Worm (Caenorhabditis elegans) whole organism, L1 larva: ENCODE measurements around the gene C27D6.12.

Source experiments
- Y116A8C.19 ChIP-seq: sonication (generic microtip); optimal IDR thresholded peaks from 2 replicates; lab custom pipeline; 2016; ENCODE audit warnings: missing compliant biosample characterization, missing genetic modification characterization, borderline replicate concordance
- aly-2 ChIP-seq: fragments of 150-350 bp; optimal IDR thresholded peaks from 2 replicates; lab custom pipeline; 2014; ENCODE audit warnings: missing biosample characterization, missing genetic modification characterization
- ama-1 ChIP-seq: fragments of 150-350 bp; optimal IDR thresholded peaks from 2 replicates; lab custom pipeline; 2014
- blmp-1 ChIP-seq: fragments of 150-350 bp; optimal IDR thresholded peaks from 2 replicates; lab custom pipeline; 2014; ENCODE audit warnings: missing biosample characterization, missing genetic modification characterization
- ceh-63 ChIP-seq: fragments of 200-800 bp; sonication (Bioruptor generic); optimal IDR thresholded peaks from 2 replicates; lab custom pipeline; 2018; ENCODE audit warnings: mild to moderate bottlenecking, missing genetic modification characterization, missing compliant biosample characterization
- ceh-8 ChIP-seq: fragments of 200-800 bp; sonication (Bioruptor generic); optimal IDR thresholded peaks from 2 replicates; lab custom pipeline; 2018; ENCODE audit warnings: mild to moderate bottlenecking, missing genetic modification characterization, moderate library complexity, missing compliant biosample characterization
- ceh-82 ChIP-seq, 3 experiments: fragments of 150-350 bp in 1 of 3; sonication (generic microtip) in 2 of 3; optimal IDR thresholded peaks; 2 replicates each; lab custom pipeline; 2014 to 2017; ENCODE audit warnings: missing biosample characterization in 3 of 3, missing genetic modification characterization in 3 of 3
- ceh-88 ChIP-seq: fragments of 200-800 bp; sonication (Bioruptor generic); IDR thresholded peaks from 2 replicates; pipeline ENCODE4 v1.3.6; 2022; ENCODE audit warnings: missing genetic modification characterization, missing compliant biosample characterization
- ces-1 ChIP-seq: fragments of 150-350 bp; optimal IDR thresholded peaks from 2 replicates; lab custom pipeline; 2014; ENCODE audit warnings: missing biosample characterization, missing genetic modification reagents, missing genetic modification characterization
- dpl-1 ChIP-seq, 3 experiments: fragments of 150-350 bp in 2 of 3; sonication (generic microtip) in 1 of 3; optimal IDR thresholded peaks; 2 replicates each; lab custom pipeline; 2014 to 2017; ENCODE audit warnings: missing biosample characterization in 3 of 3, missing genetic modification characterization in 3 of 3, missing genetic modification reagents in 3 of 3
- dsc-1 ChIP-seq: sonication (generic microtip); optimal IDR thresholded peaks from 2 replicates; lab custom pipeline; 2016; ENCODE audit warnings: mild to moderate bottlenecking, missing genetic modification characterization, missing compliant biosample characterization
- efl-1 ChIP-seq, 4 experiments: fragments of 150-350 bp; optimal IDR thresholded peaks in 3 of 4; peaks in 1 of 4; 1 replicate in 1 of 4; 2 replicates in 3 of 4; lab custom pipeline; 2014; ENCODE audit warnings: missing biosample characterization in 2 of 4, missing genetic modification characterization in 2 of 4, missing genetic modification reagents in 2 of 4
- efl-3 ChIP-seq: fragments of 200-800 bp; sonication (Bioruptor generic); optimal IDR thresholded peaks from 2 replicates; lab custom pipeline; 2018; ENCODE audit warnings: mild to moderate bottlenecking, missing genetic modification characterization, missing compliant biosample characterization
- egl-13 ChIP-seq: sonication (generic microtip); optimal IDR thresholded peaks from 2 replicates; lab custom pipeline; 2016; ENCODE audit warnings: missing genotype, missing genetic modification reagents, missing genetic modification characterization, missing compliant biosample characterization
- elt-2 ChIP-seq: sonication (generic microtip); optimal IDR thresholded peaks from 2 replicates; lab custom pipeline; 2016; ENCODE audit warnings: missing genetic modification characterization, mild to moderate bottlenecking, inconsistent platforms, missing compliant biosample characterization, missing genetic modification reagents
- elt-3 ChIP-seq, 6 experiments: fragments of 150-350 bp in 1 of 6; sonication (generic microtip); optimal IDR thresholded peaks; 2 replicates each; lab custom pipeline; 2017 to 2018; ENCODE audit warnings: missing biosample characterization in 6 of 6, missing genetic modification characterization in 6 of 6, inconsistent platforms in 1 of 6
- fkh-10 ChIP-seq: sonication (generic microtip); optimal IDR thresholded peaks from 2 replicates; lab custom pipeline; 2017; ENCODE audit warnings: missing biosample characterization, missing genetic modification reagents, missing genetic modification characterization
- fkh-8 ChIP-seq: sonication (generic microtip); optimal IDR thresholded peaks from 2 replicates; lab custom pipeline; 2016; ENCODE audit warnings: mild to moderate bottlenecking, missing genetic modification characterization, missing compliant biosample characterization
- isw-1 ChIP-seq: fragments of 200-800 bp; sonication (Bioruptor generic); IDR thresholded peaks from 2 replicates; pipeline ENCODE4 v1.3.6; 2022; ENCODE audit warnings: missing genetic modification characterization, missing compliant biosample characterization
- jun-1 ChIP-seq: fragments of 150-350 bp; optimal IDR thresholded peaks from 2 replicates; lab custom pipeline; 2014; ENCODE audit warnings: missing biosample characterization, missing genetic modification reagents, missing genetic modification characterization
- lin-14 ChIP-seq: fragments of 200-800 bp; sonication (Bioruptor generic); optimal IDR thresholded peaks from 2 replicates; lab custom pipeline; 2018; ENCODE audit warnings: mild to moderate bottlenecking, missing genetic modification characterization, moderate library complexity, missing compliant biosample characterization
- lin-35 ChIP-seq, 2 experiments: fragments of 150-350 bp; optimal IDR thresholded peaks; 2 replicates each; lab custom pipeline; 2014; ENCODE audit warnings: missing biosample characterization in 2 of 2, missing genetic modification characterization in 2 of 2, missing genetic modification reagents in 2 of 2
- mdl-1 ChIP-seq, 2 experiments: fragments of 150-350 bp; optimal IDR thresholded peaks; 2 replicates each; lab custom pipeline; 2014 to 2017; ENCODE audit warnings: missing biosample characterization in 2 of 2, missing genetic modification characterization in 2 of 2, inconsistent platforms in 1 of 2
- mef-2 ChIP-seq: fragments of 150-350 bp; optimal IDR thresholded peaks from 2 replicates; lab custom pipeline; 2014; ENCODE audit warnings: missing biosample characterization, missing genetic modification characterization
- mep-1 ChIP-seq: fragments of 150-350 bp; optimal IDR thresholded peaks from 2 replicates; lab custom pipeline; 2014; ENCODE audit warnings: missing biosample characterization, missing genetic modification characterization
- nhr-11 ChIP-seq: fragments of 150-350 bp; optimal IDR thresholded peaks from 2 replicates; lab custom pipeline; 2014; ENCODE audit warnings: missing biosample characterization, missing genetic modification characterization
- nhr-12 ChIP-seq: sonication (generic microtip); optimal IDR thresholded peaks from 2 replicates; lab custom pipeline; 2017; ENCODE audit warnings: missing biosample characterization, missing genetic modification characterization
- nhr-19 ChIP-seq: fragments of 200-800 bp; sonication (Bioruptor generic); conservative IDR thresholded peaks from 2 replicates; pipeline ENCODE4 v1.3.6; 2022; ENCODE audit warnings: missing genetic modification characterization, missing compliant biosample characterization
- nhr-20 ChIP-seq: sonication (generic microtip); optimal IDR thresholded peaks from 2 replicates; lab custom pipeline; 2016; ENCODE audit warnings: mild to moderate bottlenecking, missing genetic modification characterization, missing compliant biosample characterization
- nhr-47 ChIP-seq: sonication (generic microtip); optimal IDR thresholded peaks from 2 replicates; lab custom pipeline; 2016; ENCODE audit warnings: mild to moderate bottlenecking, missing genetic modification characterization, moderate library complexity, missing compliant biosample characterization
- nhr-71 ChIP-seq: sonication (generic microtip); optimal IDR thresholded peaks from 2 replicates; lab custom pipeline; 2016; ENCODE audit warnings: mild to moderate bottlenecking, missing genetic modification characterization, moderate library complexity, missing compliant biosample characterization
- nhr-76 ChIP-seq: sonication (generic microtip); optimal IDR thresholded peaks from 2 replicates; lab custom pipeline; 2017; ENCODE audit warnings: missing biosample characterization, missing genetic modification characterization
- nhr-77 ChIP-seq: fragments of 150-350 bp; optimal IDR thresholded peaks from 2 replicates; lab custom pipeline; 2014; ENCODE audit warnings: missing biosample characterization, missing genetic modification characterization
- nhr-85 ChIP-seq: sonication (generic microtip); peaks from one replicate; lab custom pipeline; 2016; ENCODE audit warnings: missing genetic modification characterization, inconsistent platforms, missing compliant biosample characterization
- pag-3 ChIP-seq: sonication (generic microtip); optimal IDR thresholded peaks from 2 replicates; lab custom pipeline; 2017; ENCODE audit warnings: missing genetic modification characterization, mild to moderate bottlenecking, missing compliant biosample characterization, antibody characterized with exemption, borderline replicate concordance; ENCODE audit not compliant: insufficient read depth
- pqm-1 ChIP-seq: sonication (generic microtip); optimal IDR thresholded peaks from 3 replicates; lab custom pipeline; 2017; ENCODE audit warnings: missing biosample characterization, missing genetic modification characterization
- rnt-1 ChIP-seq: sonication (generic microtip); optimal IDR thresholded peaks from 2 replicates; lab custom pipeline; 2016; ENCODE audit warnings: mild to moderate bottlenecking, missing genetic modification characterization, moderate library complexity, missing compliant biosample characterization
- snu-23 ChIP-seq: sonication (generic microtip); optimal IDR thresholded peaks from 2 replicates; lab custom pipeline; 2016; ENCODE audit warnings: missing genetic modification characterization, missing compliant biosample characterization
- sox-4 ChIP-seq: sonication (generic microtip); optimal IDR thresholded peaks from 2 replicates; lab custom pipeline; 2016; ENCODE audit warnings: missing genetic modification characterization, missing compliant biosample characterization
- swsn-7 ChIP-seq: sonication (generic microtip); optimal IDR thresholded peaks from 2 replicates; lab custom pipeline; 2016; ENCODE audit warnings: missing genetic modification characterization, missing compliant biosample characterization
- tlp-1 ChIP-seq: fragments of 150-350 bp; optimal IDR thresholded peaks from 2 replicates; lab custom pipeline; 2014; ENCODE audit warnings: missing biosample characterization, missing genetic modification characterization
- unc-130 ChIP-seq: fragments of 150-350 bp; optimal IDR thresholded peaks from 2 replicates; lab custom pipeline; 2017; ENCODE audit warnings: missing biosample characterization, missing genetic modification characterization, inconsistent platforms
- unc-62 ChIP-seq: fragments of 150-350 bp; optimal IDR thresholded peaks from 2 replicates; lab custom pipeline; 2014; ENCODE audit warnings: missing biosample characterization, missing genetic modification reagents, missing genetic modification characterization
- ztf-4 ChIP-seq: fragments of 150-350 bp; optimal IDR thresholded peaks from 2 replicates; lab custom pipeline; 2014; ENCODE audit warnings: missing biosample characterization, missing genetic modification characterization

The C27D6.12 gene

DNA sequence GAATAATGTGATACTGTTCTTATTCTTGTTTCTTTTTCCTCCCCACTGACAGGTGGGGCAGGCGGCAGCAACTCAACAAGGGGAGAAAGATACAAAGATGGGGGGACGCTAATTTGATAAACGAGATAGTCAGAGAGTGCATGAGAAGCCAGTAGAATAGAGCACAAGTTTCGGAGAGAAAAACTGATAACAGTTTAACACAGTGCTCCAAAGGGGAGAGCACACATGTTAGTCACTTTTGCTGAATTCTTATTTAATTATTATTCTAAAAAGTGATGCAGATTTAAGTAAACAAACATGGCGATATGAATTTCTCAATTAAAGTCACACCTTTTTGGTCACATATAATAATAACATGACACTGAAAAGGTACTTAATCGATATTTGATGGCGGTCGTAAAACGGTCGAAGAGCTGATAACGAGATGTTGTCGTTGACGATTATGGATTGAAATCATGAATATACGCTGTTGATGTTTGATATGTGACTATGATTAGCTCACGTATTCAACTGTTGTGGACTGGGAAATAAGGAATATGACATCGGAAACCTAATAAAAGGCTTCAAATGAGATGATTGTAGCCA, 8.2 kb upstream of the C27D6.12 start (continued):
- TF ChIP-seq lin-14 (GFP tag; lab: Kevin White, UChicago) (peak; percentile 23), pag-3 (tag; lab: Kevin White, UChicago) (no peak)
- TF ChIP-seq, all 84 proteins: peak for 4

DNA sequence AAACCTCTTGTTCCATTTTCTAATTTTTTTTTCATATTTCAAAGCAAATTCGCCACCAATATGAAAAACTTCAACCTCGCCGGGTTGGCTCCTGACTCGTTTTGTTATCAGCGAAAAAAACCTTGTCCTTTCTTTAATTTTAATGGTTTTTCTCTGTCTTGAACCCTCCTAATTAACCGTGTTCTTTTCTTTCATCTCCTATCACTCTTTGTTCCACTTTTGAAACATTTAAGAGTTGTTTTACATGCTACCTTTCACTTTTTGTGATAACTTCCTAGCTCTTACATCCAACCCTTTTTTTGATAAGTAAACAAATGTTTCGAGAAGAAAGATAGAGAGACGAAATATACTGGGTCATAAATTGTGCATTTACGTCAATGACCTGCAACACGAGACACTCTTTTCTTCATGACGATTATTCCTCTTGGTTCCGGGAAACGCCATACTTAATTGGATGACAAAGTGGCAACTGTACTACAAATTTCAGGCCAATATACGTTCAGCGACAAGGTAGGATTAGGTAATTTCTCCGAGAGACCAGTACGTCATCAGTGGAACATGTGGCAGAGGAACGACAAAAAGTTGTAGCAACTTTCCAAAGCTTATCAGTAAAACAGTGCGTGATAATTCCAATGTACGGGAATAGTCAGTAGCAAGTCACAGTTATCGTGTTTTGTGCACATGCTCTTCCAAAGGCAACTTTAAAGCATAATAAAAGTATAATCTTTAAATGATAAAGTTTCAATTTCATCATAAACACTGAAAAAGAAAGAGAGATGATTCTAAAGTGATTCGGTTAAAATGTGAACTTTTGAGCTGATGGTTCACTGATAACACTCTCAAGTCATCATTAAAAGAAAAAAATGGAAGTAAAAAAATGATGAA, 7.1 kb upstream of the C27D6.12 start:
- TF ChIP-seq nhr-71 (peak; percentile 43), elt-2 (tag; lab: Kevin White, UChicago) (peak; percentile 98), Y116A8C.19 (no peak)

DNA sequence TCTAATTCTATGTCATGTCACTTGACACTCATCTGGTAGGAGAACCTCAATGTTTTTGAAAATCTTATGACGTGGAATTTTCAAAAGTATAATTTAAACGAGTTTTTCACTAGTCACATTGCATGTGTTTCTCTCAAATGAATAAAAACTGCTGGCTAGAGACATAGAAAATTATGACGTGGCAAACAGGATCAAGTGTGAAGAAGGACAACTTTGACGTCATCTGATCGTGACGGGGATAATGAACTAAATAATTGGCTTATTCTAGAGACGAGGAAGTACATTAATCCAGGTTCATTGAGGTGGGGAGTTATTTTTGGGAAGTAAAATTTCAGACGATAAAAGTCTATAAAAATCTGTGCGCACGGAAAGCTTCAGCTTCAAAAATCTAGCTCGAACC, 5.4 kb upstream of the C27D6.12 start:
- TF ChIP-seq dsc-1 (tag; lab: Kevin White, UChicago) (peak; percentile 63), tlp-1 (tag; lab: Kevin White, UChicago) (no peak), blmp-1 (tag; lab: Kevin White, UChicago) (peak; percentile 19), efl-1 (optimal IDR thresholded peaks at IDR 0.05; lab: Kevin White, UChicago) (no peak), efl-1 (GFP tag; optimal IDR thresholded peaks at IDR 0.05 in 1 of 2; lab: Kevin White, UChicago) (no peak), nhr-47 (peak; percentile 22), ztf-4 (tag; lab: Kevin White, UChicago) (peak; percentile 16), nhr-71 (peak; percentile 44), fkh-10 (GFP tag; lab: Kevin White, UChicago) (no peak), efl-3 (GFP tag; lab: Kevin White, UChicago) (no peak), nhr-20 (tag; lab: Kevin White, UChicago) (peak; percentile 9), lin-14 (GFP tag; lab: Kevin White, UChicago) (peak; percentile 18), nhr-85 (tag; lab: Kevin White, UChicago) (peak; percentile 52), ceh-63 (no peak), mef-2 (tag; lab: Kevin White, UChicago) (no peak), isw-1 (no peak), sox-4 (tag; lab: Kevin White, UChicago) (no peak), swsn-7 (tag; lab: Kevin White, UChicago) (peak; percentile 3), nhr-77 (tag; lab: Kevin White, UChicago) (no peak), ces-1 (GFP tag; lab: Kevin White, UChicago) (no peak), nhr-12 (tag; lab: Kevin White, UChicago) (no peak)

DNA sequence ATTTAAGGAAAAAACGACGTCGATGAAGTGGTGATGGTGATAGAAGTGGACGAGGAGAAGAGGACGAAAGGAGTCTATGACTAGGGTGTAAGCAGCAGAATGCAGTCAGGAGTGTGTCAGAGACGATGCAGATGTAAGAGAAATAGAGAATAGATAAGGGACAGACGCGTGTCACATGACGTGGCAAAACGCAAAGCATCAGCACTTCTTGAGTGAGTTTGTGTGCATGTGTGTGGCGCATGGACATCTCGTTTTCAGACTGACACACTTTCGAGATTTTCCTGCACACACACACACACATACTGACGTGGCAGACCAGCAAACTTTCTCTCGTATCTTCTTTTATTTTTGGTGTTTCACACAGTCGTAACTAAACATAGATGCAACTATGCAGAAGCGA, 4.6 kb upstream of the C27D6.12 start:
- TF ChIP-seq nhr-47 = peak; percentile 73
- peak in 1 of 2 experiments; percentile 80 for TF ChIP-seq mdl-1 (tag; optimal IDR thresholded peaks at IDR 0.05; lab: Kevin White, UChicago)
- TF ChIP-seq elt-2 (tag; lab: Kevin White, UChicago) = peak; percentile 97
- no peak for TF ChIP-seq unc-62
- peak; percentile 56 for TF ChIP-seq pqm-1 (tag; lab: Kevin White, UChicago)
- peak in 2 of 6 experiments; percentile 6 to 20 for TF ChIP-seq elt-3 (tag; optimal IDR thresholded peaks at IDR 0.05; lab: Kevin White, UChicago)
- peak; percentile 58 to 76 for TF ChIP-seq lin-35 (GFP tag; optimal IDR thresholded peaks at IDR 0.05; lab: Kevin White, UChicago)
- TF ChIP-seq dpl-1 (GFP tag; optimal IDR thresholded peaks at IDR 0.05; lab: Kevin White, UChicago) = peak in 2 of 3 experiments; percentile 5 to 35
- TF ChIP-seq nhr-19 (GFP tag; lab: Robert Waterston, UW) = peak; percentile 63
- TF ChIP-seq unc-130 (tag; lab: Kevin White, UChicago) = peak; percentile 33
- peak; percentile 53 for TF ChIP-seq jun-1
- TF ChIP-seq snu-23 = peak; percentile 74
- TF ChIP-seq nhr-76 (tag; lab: Kevin White, UChicago) = no peak
- TF ChIP-seq ceh-8 (GFP tag; lab: Kevin White, UChicago) = no peak
- no peak for TF ChIP-seq nhr-11 (tag; lab: Kevin White, UChicago)
- no peak for TF ChIP-seq ceh-88 (GFP tag; lab: Robert Waterston, UW)
- peak; percentile 80 for TF ChIP-seq nhr-20 (tag; lab: Kevin White, UChicago)
- TF ChIP-seq ama-1 (lab: Kevin White, UChicago) = peak; percentile 48
- peak; percentile 77 for TF ChIP-seq mep-1 (tag; lab: Kevin White, UChicago)
- peak in 2 of 3 experiments; percentile 35 to 36 for TF ChIP-seq ceh-82 (tag; optimal IDR thresholded peaks at IDR 0.05; lab: Kevin White, UChicago)
- TF ChIP-seq efl-1 (optimal IDR thresholded peaks at IDR 0.05; lab: Kevin White, UChicago) = peak; percentile 43 to 46
- TF ChIP-seq efl-1 (GFP tag; optimal IDR thresholded peaks at IDR 0.05 in 1 of 2; lab: Kevin White, UChicago) = peak in 1 of 2 experiments; percentile 90
- no peak for TF ChIP-seq aly-2 (tag; lab: Kevin White, UChicago)
- peak; percentile 54 for TF ChIP-seq rnt-1 (tag; lab: Kevin White, UChicago)
- peak; percentile 41 for TF ChIP-seq egl-13 (tag; lab: Kevin White, UChicago)
- TF ChIP-seq fkh-8 (tag; lab: Kevin White, UChicago) = peak; percentile 66
